Worm (Caenorhabditis elegans): Measurements from ENCODE around the gene F47B8.5.

- TF ChIP-seq snpc-4 (GFP tag; optimal IDR thresholded peaks at IDR 0.05) = no peak
- TF ChIP-seq snpc-4 (tag; optimal IDR thresholded peaks at IDR 0.05) = no peak
- no peak for TF ChIP-seq chd-7 (tag; optimal IDR thresholded peaks at IDR 0.05)
- TF ChIP-seq attf-6 (GFP tag; IDR thresholded peaks at IDR 0.05) = no peak
- TF ChIP-seq hmg-20 (GFP tag; IDR thresholded peaks at IDR 0.05) = no peak
- TF ChIP-seq madf-6 (GFP tag; IDR thresholded peaks at IDR 0.05) = no peak
Observed at ce11 chrV:14322743-14323142, 4.9 kb downstream of the F47B8.5 start, which contains the start of gene F47B8.3.
